Worm (Caenorhabditis elegans): Measurements from ENCODE around the gene F22F7.12.

- TF ChIP-seq him-1 (tag; optimal IDR thresholded peaks at IDR 0.05) (no peak), dao-5 (tag; optimal IDR thresholded peaks at IDR 0.05) (no peak)
Observed at ce11 chrV:2155232-2155631, 10.9 kb upstream of the F22F7.12 start, which contains the start of gene srbc-21.
